Worm (Caenorhabditis elegans) whole organism, early embryonic: ENCODE data around the gene pbs-6.

ENCODE experiments used
- B0310.2 ChIP-seq: sonication (generic microtip); optimal IDR thresholded peaks from 2 replicates; lab custom pipeline; 2016; ENCODE audit warnings: mild to moderate bottlenecking, missing genetic modification characterization, missing compliant biosample characterization
- F13C5.2 ChIP-seq: sonication (generic microtip); optimal IDR thresholded peaks from 2 replicates; lab custom pipeline; 2017; ENCODE audit warnings: mild to moderate bottlenecking, missing genetic modification characterization, inconsistent platforms, missing compliant biosample characterization
- aly-1 ChIP-seq: sonication (generic microtip); optimal IDR thresholded peaks from 2 replicates; lab custom pipeline; 2016; ENCODE audit warnings: missing genetic modification characterization, missing compliant biosample characterization
- ama-1 ChIP-seq: fragments of 150-350 bp; optimal IDR thresholded peaks from 2 replicates; lab custom pipeline; 2014
- ceh-13 ChIP-seq: fragments of 200-800 bp; sonication (Bioruptor generic); optimal IDR thresholded peaks from 2 replicates; lab custom pipeline; 2018; ENCODE audit warnings: mild to moderate bottlenecking, missing genetic modification characterization, missing compliant biosample characterization
- ceh-36 ChIP-seq: sonication (generic microtip); optimal IDR thresholded peaks from 2 replicates; lab custom pipeline; 2016; ENCODE audit warnings: missing genetic modification characterization, inconsistent platforms, missing compliant biosample characterization
- ets-7 ChIP-seq: sonication (generic microtip); optimal IDR thresholded peaks from 2 replicates; lab custom pipeline; 2016; ENCODE audit warnings: missing genotype, missing genetic modification characterization, missing compliant biosample characterization
- flt-1 ChIP-seq: fragments of 200-800 bp; sonication (Bioruptor generic); IDR thresholded peaks from 2 replicates; pipeline ENCODE4 v1.3.6; 2022; ENCODE audit warnings: missing genetic modification characterization, missing compliant biosample characterization
- hmbx-1 ChIP-seq: sonication (generic microtip); optimal IDR thresholded peaks from 2 replicates; lab custom pipeline; 2016; ENCODE audit warnings: mild to moderate bottlenecking, missing genetic modification characterization, missing compliant biosample characterization
- hmg-4 ChIP-seq: fragments of 200-800 bp; sonication (Bioruptor generic); optimal IDR thresholded peaks from 2 replicates; lab custom pipeline; 2018; ENCODE audit warnings: mild to moderate bottlenecking, missing genetic modification characterization, missing compliant biosample characterization
- hnd-1 ChIP-seq: sonication (generic microtip); optimal IDR thresholded peaks from 2 replicates; lab custom pipeline; 2016; ENCODE audit warnings: missing genetic modification characterization, missing compliant biosample characterization
- pes-1 ChIP-seq: fragments of 200-800 bp; sonication (Bioruptor generic); IDR thresholded peaks from 2 replicates; pipeline ENCODE4 v1.3.6; 2022; ENCODE audit warnings: missing genetic modification reagents, missing genetic modification characterization, missing compliant biosample characterization
- scrt-1 ChIP-seq: fragments of 200-800 bp; sonication (Bioruptor generic); IDR thresholded peaks from 2 replicates; pipeline ENCODE4 v1.3.6; 2022; ENCODE audit warnings: missing genetic modification characterization, missing compliant biosample characterization
- sea-1 ChIP-seq: fragments of 200-800 bp; sonication (Bioruptor generic); conservative IDR thresholded peaks from 2 replicates; pipeline ENCODE4 v1.3.6; 2022; ENCODE audit warnings: missing genetic modification characterization, missing compliant biosample characterization
- tbx-11 ChIP-seq: fragments of 200-800 bp; sonication (Bioruptor generic); IDR thresholded peaks from 2 replicates; pipeline ENCODE4 v1.3.6; 2022; ENCODE audit warnings: missing genetic modification characterization, missing compliant biosample characterization
- tbx-37 ChIP-seq: fragments of 200-800 bp; sonication (Bioruptor generic); conservative IDR thresholded peaks from 2 replicates; pipeline ENCODE4 v1.3.6; 2022; ENCODE audit warnings: missing genetic modification reagents, missing genetic modification characterization, missing compliant biosample characterization
- tra-4 ChIP-seq: sonication (generic microtip); optimal IDR thresholded peaks from 2 replicates; lab custom pipeline; 2017; ENCODE audit warnings: missing genetic modification characterization, missing compliant biosample characterization

The pbs-6 gene

DNA sequence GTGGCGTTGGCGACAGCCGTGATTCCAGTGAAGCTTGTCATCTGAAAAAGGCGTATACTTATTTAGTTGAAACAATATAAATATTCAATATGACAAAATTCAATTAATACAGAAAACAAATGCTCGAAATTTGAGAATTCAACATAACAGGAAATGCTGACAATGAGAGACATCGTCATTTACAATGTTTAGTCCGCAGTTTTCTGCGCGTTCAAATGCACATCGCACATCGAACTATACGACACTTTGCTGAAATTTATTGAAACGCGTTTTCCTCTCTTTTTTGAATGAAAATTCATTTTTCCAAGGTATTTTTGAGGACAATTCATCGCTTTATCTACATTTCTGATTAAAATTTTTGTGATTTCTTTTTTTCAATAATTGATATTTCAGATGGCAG, at the start of gene pbs-6, which contains the start of gene cids-1:
TSS of gene pbs-6 (minus strand) at position 41 of the 400 bp plus-strand sequence.
TSS of gene cids-1 (plus strand) at position 394 of the 400 bp plus-strand sequence.
- TF ChIP-seq tra-4 (tag; lab: Kevin White, UChicago) (no peak), B0310.2 (tag; lab: Kevin White, UChicago) (no peak), hnd-1 (tag; lab: Kevin White, UChicago) (no peak), F13C5.2 (no peak), aly-1 (tag; lab: Kevin White, UChicago) (no peak), ets-7 (tag; lab: Kevin White, UChicago) (no peak), hmbx-1 (no peak)

DNA sequence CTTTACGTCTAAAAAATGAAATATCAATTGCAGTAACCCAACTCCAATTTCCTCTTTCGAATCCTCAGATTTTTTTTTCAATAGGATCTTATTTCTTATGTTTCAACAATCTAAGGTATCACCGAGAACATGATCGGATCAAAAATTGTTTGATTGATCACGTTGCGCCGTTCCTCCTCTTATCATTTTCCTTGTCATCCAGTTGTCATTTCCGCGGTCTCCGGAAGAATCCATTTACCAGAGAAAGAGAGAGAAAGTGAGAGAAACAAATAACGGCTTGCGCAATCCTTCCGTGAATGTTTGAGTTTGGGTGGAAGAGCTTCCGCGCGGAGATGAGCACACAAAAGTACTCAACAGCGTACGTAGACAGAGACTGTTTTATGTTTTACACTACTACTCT, 49.4 kb upstream of the pbs-6 start:
- TF ChIP-seq hmg-4 (no peak), B0310.2 (tag; lab: Kevin White, UChicago) (no peak), scrt-1 (GFP tag; lab: Robert Waterston, UW) (no peak), ets-7 (tag; lab: Kevin White, UChicago) (no peak), tbx-11 (no peak), pes-1 (GFP tag; lab: Robert Waterston, UW) (no peak), sea-1 (GFP tag; lab: Robert Waterston, UW) (no peak), ama-1 (lab: Kevin White, UChicago) (no peak), ceh-13 (GFP tag; lab: Kevin White, UChicago) (no peak), hmbx-1 (no peak), tbx-37 (no peak), ceh-36 (tag; lab: Kevin White, UChicago) (no peak), hnd-1 (tag; lab: Kevin White, UChicago) (no peak), flt-1 (GFP tag; lab: Robert Waterston, UW) (no peak), aly-1 (tag; lab: Kevin White, UChicago) (no peak), tra-4 (tag; lab: Kevin White, UChicago) (no peak), F13C5.2 (no peak)

DNA sequence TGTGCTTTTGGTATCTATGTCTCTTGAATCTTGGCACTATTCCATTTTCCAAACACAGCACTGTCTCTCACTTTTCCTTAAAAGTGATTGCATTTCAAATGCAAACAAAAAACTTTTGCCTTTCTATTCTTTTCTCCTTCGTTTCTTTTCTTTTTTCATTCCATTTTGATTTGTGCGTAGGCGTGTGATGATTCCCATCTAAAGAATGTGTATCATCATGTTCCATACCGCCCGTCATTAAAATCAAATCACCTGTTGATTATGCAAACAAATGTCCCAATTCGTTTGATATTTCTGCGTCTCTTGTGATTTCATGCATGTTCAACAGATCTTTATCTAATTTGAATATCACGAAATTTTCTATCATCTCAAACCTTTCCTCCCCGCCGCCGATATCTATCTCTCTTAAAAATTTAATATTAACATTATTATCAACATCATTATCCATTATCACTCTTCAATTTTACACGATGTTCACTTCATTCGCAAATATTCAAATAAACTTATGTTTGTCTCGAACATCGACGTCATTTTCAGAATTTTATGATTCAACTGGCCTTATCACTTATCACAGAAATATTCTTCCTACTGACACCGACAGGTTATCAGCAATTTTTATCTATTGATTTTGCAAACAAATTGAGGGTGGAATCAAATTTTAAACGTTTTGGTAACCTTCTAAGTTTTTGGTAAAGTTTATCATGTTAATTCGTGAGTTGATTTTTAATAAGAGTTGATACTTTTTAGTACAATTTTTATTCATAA, 47.6 kb upstream of the pbs-6 start:
- TF ChIP-seq tbx-11: no peak
- TF ChIP-seq ama-1 (lab: Kevin White, UChicago): no peak
- no peak for TF ChIP-seq ceh-36 (tag; lab: Kevin White, UChicago)
- TF ChIP-seq ceh-13 (GFP tag; lab: Kevin White, UChicago): no peak
- no peak for TF ChIP-seq sea-1 (GFP tag; lab: Robert Waterston, UW)
- no peak for TF ChIP-seq hmg-4
- no peak for TF ChIP-seq F13C5.2
- TF ChIP-seq tra-4 (tag; lab: Kevin White, UChicago): no peak
- TF ChIP-seq B0310.2 (tag; lab: Kevin White, UChicago): no peak
- TF ChIP-seq ets-7 (tag; lab: Kevin White, UChicago): no peak
- TF ChIP-seq scrt-1 (GFP tag; lab: Robert Waterston, UW): no peak
- no peak for TF ChIP-seq tbx-37
- TF ChIP-seq aly-1 (tag; lab: Kevin White, UChicago): no peak

DNA sequence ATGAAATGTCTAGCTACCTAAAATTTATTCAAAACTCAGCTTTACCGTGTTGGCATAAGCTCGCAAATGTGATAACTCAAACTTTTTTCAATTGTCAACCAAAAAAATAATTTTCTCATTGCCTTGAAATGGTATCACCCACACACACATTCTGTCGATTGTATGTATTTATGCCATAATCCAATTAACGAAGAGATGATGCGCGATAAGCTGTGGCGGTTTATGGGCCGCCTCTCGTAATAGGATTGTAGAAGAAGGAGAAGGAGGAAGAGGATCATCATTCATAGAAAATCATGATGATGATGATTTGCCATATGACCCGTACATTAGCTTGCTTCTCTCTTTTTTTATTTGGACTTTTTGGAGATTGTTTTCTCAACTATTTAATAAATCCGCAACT, 45.3 kb upstream of the pbs-6 start:
- TF ChIP-seq pes-1 (GFP tag; lab: Robert Waterston, UW) (no peak), B0310.2 (tag; lab: Kevin White, UChicago) (no peak), ceh-13 (GFP tag; lab: Kevin White, UChicago) (no peak), sea-1 (GFP tag; lab: Robert Waterston, UW) (no peak), hmbx-1 (no peak), flt-1 (GFP tag; lab: Robert Waterston, UW) (no peak), tbx-37 (no peak), hmg-4 (no peak), ama-1 (lab: Kevin White, UChicago) (no peak), aly-1 (tag; lab: Kevin White, UChicago) (no peak), tbx-11 (no peak), scrt-1 (GFP tag; lab: Robert Waterston, UW) (no peak), F13C5.2 (no peak), ceh-36 (tag; lab: Kevin White, UChicago) (no peak), tra-4 (tag; lab: Kevin White, UChicago) (no peak), ets-7 (tag; lab: Kevin White, UChicago) (no peak), hnd-1 (tag; lab: Kevin White, UChicago) (no peak)

DNA sequence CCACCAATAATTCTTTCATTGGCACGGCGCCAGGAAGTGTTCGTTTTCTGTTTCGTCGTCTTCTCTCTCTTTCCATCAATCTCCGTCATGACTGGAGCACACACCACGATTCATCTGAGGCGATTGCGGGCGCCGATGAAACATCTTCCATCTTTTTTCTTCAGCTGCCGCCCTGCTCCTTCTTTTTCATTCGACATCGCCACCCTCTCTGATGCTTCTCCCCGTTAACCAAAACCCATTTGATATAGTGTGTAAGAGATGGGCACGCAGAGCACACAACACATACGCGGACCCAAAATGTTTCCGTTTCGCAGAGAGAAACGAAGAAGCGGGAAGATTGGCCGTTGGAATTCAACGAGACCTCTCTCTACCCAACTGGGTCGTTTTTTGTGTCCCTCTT, 43.6 kb upstream of the pbs-6 start:
- TF ChIP-seq aly-1 (tag; lab: Kevin White, UChicago): no peak
- peak; percentile 38 for TF ChIP-seq hmg-4

DNA sequence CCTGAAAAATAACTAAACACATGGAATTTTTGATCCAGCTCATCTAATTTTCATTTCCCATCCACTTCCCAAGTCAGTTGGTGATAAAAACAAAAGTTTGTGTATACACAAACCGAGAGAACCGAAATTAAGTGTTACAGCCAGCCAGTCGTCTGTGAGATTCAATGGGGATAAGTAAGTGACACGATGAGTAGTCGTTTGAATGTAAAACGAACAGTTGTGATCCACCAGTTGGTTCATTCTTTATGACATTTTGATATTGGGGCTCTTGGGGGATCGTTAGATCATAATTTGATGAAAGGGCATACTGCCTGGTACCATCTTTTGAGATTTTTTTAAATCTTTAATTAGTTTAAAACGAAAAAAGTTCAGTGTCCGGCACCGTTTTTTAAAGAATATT, 42.9 kb upstream of the pbs-6 start:
- TF ChIP-seq hmg-4: no peak
- TF ChIP-seq ceh-36 (tag; lab: Kevin White, UChicago): no peak
- TF ChIP-seq hnd-1 (tag; lab: Kevin White, UChicago): no peak
- no peak for TF ChIP-seq flt-1 (GFP tag; lab: Robert Waterston, UW)
- TF ChIP-seq B0310.2 (tag; lab: Kevin White, UChicago): no peak
- TF ChIP-seq pes-1 (GFP tag; lab: Robert Waterston, UW): no peak
- no peak for TF ChIP-seq aly-1 (tag; lab: Kevin White, UChicago)
- TF ChIP-seq hmbx-1: no peak
- TF ChIP-seq sea-1 (GFP tag; lab: Robert Waterston, UW): no peak
- TF ChIP-seq F13C5.2: no peak
- no peak for TF ChIP-seq tra-4 (tag; lab: Kevin White, UChicago)
- TF ChIP-seq ama-1 (lab: Kevin White, UChicago): no peak
- no peak for TF ChIP-seq tbx-11
- TF ChIP-seq ceh-13 (GFP tag; lab: Kevin White, UChicago): no peak
- no peak for TF ChIP-seq tbx-37
- no peak for TF ChIP-seq ets-7 (tag; lab: Kevin White, UChicago)
- TF ChIP-seq scrt-1 (GFP tag; lab: Robert Waterston, UW): no peak

DNA sequence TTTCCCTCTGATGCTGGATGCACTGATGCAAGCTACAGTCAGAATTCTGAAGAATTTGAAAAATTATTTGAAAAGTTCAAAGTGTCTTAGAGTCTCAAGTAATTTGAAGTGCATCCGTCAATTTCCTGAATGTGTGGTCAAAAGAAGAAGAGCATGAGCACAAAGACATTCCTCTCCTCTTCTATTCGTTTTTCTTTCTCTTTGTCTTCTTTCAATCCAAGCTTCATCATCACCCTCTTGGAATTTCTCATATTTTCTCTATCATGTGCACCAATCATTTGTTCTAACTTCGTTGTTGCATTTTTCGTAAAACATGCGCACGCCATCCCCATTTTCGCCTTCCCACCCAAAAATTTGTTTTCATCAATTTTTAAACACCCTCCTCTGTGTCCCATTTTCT, 42.1 kb upstream of the pbs-6 start:
- TF ChIP-seq ceh-13 (GFP tag; lab: Kevin White, UChicago): no peak
- no peak for TF ChIP-seq ets-7 (tag; lab: Kevin White, UChicago)
- no peak for TF ChIP-seq ceh-36 (tag; lab: Kevin White, UChicago)
- no peak for TF ChIP-seq tbx-11
- no peak for TF ChIP-seq hmbx-1
- TF ChIP-seq B0310.2 (tag; lab: Kevin White, UChicago): no peak
- TF ChIP-seq hnd-1 (tag; lab: Kevin White, UChicago): no peak
- TF ChIP-seq flt-1 (GFP tag; lab: Robert Waterston, UW): no peak
- no peak for TF ChIP-seq scrt-1 (GFP tag; lab: Robert Waterston, UW)
- TF ChIP-seq ama-1 (lab: Kevin White, UChicago): no peak
- TF ChIP-seq tbx-37: no peak
- no peak for TF ChIP-seq pes-1 (GFP tag; lab: Robert Waterston, UW)
- TF ChIP-seq aly-1 (tag; lab: Kevin White, UChicago): no peak
- no peak for TF ChIP-seq F13C5.2
- no peak for TF ChIP-seq hmg-4
- no peak for TF ChIP-seq tra-4 (tag; lab: Kevin White, UChicago)
- TF ChIP-seq sea-1 (GFP tag; lab: Robert Waterston, UW): no peak
